Worm (Caenorhabditis elegans) whole organism, L1 larva: ENCODE results near the gene F40F9.10.

Source experiments
- C04F5.9 ChIP-seq: sonication (generic microtip); optimal IDR thresholded peaks from 2 replicates; lab custom pipeline; 2016; ENCODE audit warnings: missing genetic modification characterization, missing compliant biosample characterization
- C34B4.2 ChIP-seq: sonication (generic microtip); optimal IDR thresholded peaks from 2 replicates; lab custom pipeline; 2017; ENCODE audit warnings: mild to moderate bottlenecking, missing genetic modification characterization, missing compliant biosample characterization
- aha-1 ChIP-seq: fragments of 150-350 bp; optimal IDR thresholded peaks from 2 replicates; lab custom pipeline; 2014; ENCODE audit warnings: missing biosample characterization, missing genetic modification characterization
- alr-1 ChIP-seq: fragments of 200-800 bp; sonication (Bioruptor generic); optimal IDR thresholded peaks from 2 replicates; lab custom pipeline; 2018; ENCODE audit warnings: borderline replicate concordance, mild to moderate bottlenecking, missing genetic modification characterization, missing compliant biosample characterization
- ceh-63 ChIP-seq: fragments of 200-800 bp; sonication (Bioruptor generic); optimal IDR thresholded peaks from 2 replicates; lab custom pipeline; 2018; ENCODE audit warnings: mild to moderate bottlenecking, missing genetic modification characterization, missing compliant biosample characterization
- ceh-8 ChIP-seq: fragments of 200-800 bp; sonication (Bioruptor generic); optimal IDR thresholded peaks from 2 replicates; lab custom pipeline; 2018; ENCODE audit warnings: mild to moderate bottlenecking, missing genetic modification characterization, moderate library complexity, missing compliant biosample characterization
- ces-1 ChIP-seq: fragments of 150-350 bp; optimal IDR thresholded peaks from 2 replicates; lab custom pipeline; 2014; ENCODE audit warnings: missing biosample characterization, missing genetic modification reagents, missing genetic modification characterization
- dpl-1 ChIP-seq, 3 experiments: fragments of 150-350 bp in 2 of 3; sonication (generic microtip) in 1 of 3; optimal IDR thresholded peaks; 2 replicates each; lab custom pipeline; 2014 to 2017; ENCODE audit warnings: missing biosample characterization in 3 of 3, missing genetic modification characterization in 3 of 3, missing genetic modification reagents in 3 of 3
- dsc-1 ChIP-seq: sonication (generic microtip); optimal IDR thresholded peaks from 2 replicates; lab custom pipeline; 2016; ENCODE audit warnings: mild to moderate bottlenecking, missing genetic modification characterization, missing compliant biosample characterization
- efl-3 ChIP-seq: fragments of 200-800 bp; sonication (Bioruptor generic); optimal IDR thresholded peaks from 2 replicates; lab custom pipeline; 2018; ENCODE audit warnings: mild to moderate bottlenecking, missing genetic modification characterization, missing compliant biosample characterization
- egl-13 ChIP-seq: sonication (generic microtip); optimal IDR thresholded peaks from 2 replicates; lab custom pipeline; 2016; ENCODE audit warnings: missing genotype, missing genetic modification reagents, missing genetic modification characterization, missing compliant biosample characterization
- egl-27 ChIP-seq, 2 experiments: fragments of 150-350 bp in 1 of 2; sonication (generic microtip); optimal IDR thresholded peaks; 3 replicates each; lab custom pipeline; 2017 to 2018; ENCODE audit warnings: missing biosample characterization in 2 of 2, missing genetic modification characterization in 2 of 2, missing genetic modification reagents in 2 of 2
- elt-2 ChIP-seq: sonication (generic microtip); optimal IDR thresholded peaks from 2 replicates; lab custom pipeline; 2016; ENCODE audit warnings: missing genetic modification characterization, mild to moderate bottlenecking, inconsistent platforms, missing compliant biosample characterization, missing genetic modification reagents
- ets-5 ChIP-seq: fragments of 200-800 bp; sonication (Bioruptor generic); IDR thresholded peaks from 2 replicates; pipeline ENCODE4 v1.3.6; 2022; ENCODE audit warnings: missing genetic modification characterization, missing compliant biosample characterization
- fkh-8 ChIP-seq: sonication (generic microtip); optimal IDR thresholded peaks from 2 replicates; lab custom pipeline; 2016; ENCODE audit warnings: mild to moderate bottlenecking, missing genetic modification characterization, missing compliant biosample characterization
- fos-1 ChIP-seq: fragments of 150-350 bp; optimal IDR thresholded peaks from 2 replicates; lab custom pipeline; 2014; ENCODE audit warnings: missing biosample characterization, missing genetic modification characterization
- hlh-4 ChIP-seq: sonication (generic microtip); optimal IDR thresholded peaks from 2 replicates; lab custom pipeline; 2016; ENCODE audit warnings: mild to moderate bottlenecking, missing genetic modification characterization, missing compliant biosample characterization
- irx-1 ChIP-seq: sonication (generic microtip); optimal IDR thresholded peaks from 2 replicates; lab custom pipeline; 2016; ENCODE audit warnings: missing genetic modification characterization, missing compliant biosample characterization
- isw-1 ChIP-seq: fragments of 200-800 bp; sonication (Bioruptor generic); IDR thresholded peaks from 2 replicates; pipeline ENCODE4 v1.3.6; 2022; ENCODE audit warnings: missing genetic modification characterization, missing compliant biosample characterization
- lin-13 ChIP-seq: fragments of 150-350 bp; optimal IDR thresholded peaks from 2 replicates; lab custom pipeline; 2014; ENCODE audit warnings: missing biosample characterization, missing genetic modification reagents, missing genetic modification characterization
- lin-14 ChIP-seq: fragments of 200-800 bp; sonication (Bioruptor generic); optimal IDR thresholded peaks from 2 replicates; lab custom pipeline; 2018; ENCODE audit warnings: mild to moderate bottlenecking, missing genetic modification characterization, moderate library complexity, missing compliant biosample characterization
- lin-15B ChIP-seq: fragments of 150-350 bp; sonication (generic microtip); optimal IDR thresholded peaks from 3 replicates; lab custom pipeline; 2014; ENCODE audit warnings: missing biosample characterization, missing genetic modification characterization
- mdl-1 ChIP-seq, 2 experiments: fragments of 150-350 bp; optimal IDR thresholded peaks; 2 replicates each; lab custom pipeline; 2014 to 2017; ENCODE audit warnings: missing biosample characterization in 2 of 2, missing genetic modification characterization in 2 of 2, inconsistent platforms in 1 of 2
- mep-1 ChIP-seq: fragments of 150-350 bp; optimal IDR thresholded peaks from 2 replicates; lab custom pipeline; 2014; ENCODE audit warnings: missing biosample characterization, missing genetic modification characterization
- nhr-12 ChIP-seq: sonication (generic microtip); optimal IDR thresholded peaks from 2 replicates; lab custom pipeline; 2017; ENCODE audit warnings: missing biosample characterization, missing genetic modification characterization
- nhr-19 ChIP-seq: fragments of 200-800 bp; sonication (Bioruptor generic); conservative IDR thresholded peaks from 2 replicates; pipeline ENCODE4 v1.3.6; 2022; ENCODE audit warnings: missing genetic modification characterization, missing compliant biosample characterization
- nhr-28 ChIP-seq: fragments of 150-350 bp; optimal IDR thresholded peaks from 2 replicates; lab custom pipeline; 2014; ENCODE audit warnings: missing biosample characterization, missing genetic modification characterization
- nhr-47 ChIP-seq: sonication (generic microtip); optimal IDR thresholded peaks from 2 replicates; lab custom pipeline; 2016; ENCODE audit warnings: mild to moderate bottlenecking, missing genetic modification characterization, moderate library complexity, missing compliant biosample characterization
- nhr-84 ChIP-seq: sonication (generic microtip); optimal IDR thresholded peaks from 2 replicates; lab custom pipeline; 2017; ENCODE audit warnings: missing biosample characterization, missing genetic modification characterization
- nhr-85 ChIP-seq: sonication (generic microtip); peaks from one replicate; lab custom pipeline; 2016; ENCODE audit warnings: missing genetic modification characterization, inconsistent platforms, missing compliant biosample characterization
- pag-3 ChIP-seq: sonication (generic microtip); optimal IDR thresholded peaks from 2 replicates; lab custom pipeline; 2017; ENCODE audit warnings: missing genetic modification characterization, mild to moderate bottlenecking, missing compliant biosample characterization, antibody characterized with exemption, borderline replicate concordance; ENCODE audit not compliant: insufficient read depth
- pax-3 ChIP-seq: fragments of 200-800 bp; sonication (Bioruptor generic); optimal IDR thresholded peaks from 2 replicates; lab custom pipeline; 2018; ENCODE audit warnings: mild to moderate bottlenecking, missing genetic modification characterization, moderate library complexity, missing compliant biosample characterization
- rnt-1 ChIP-seq: sonication (generic microtip); optimal IDR thresholded peaks from 2 replicates; lab custom pipeline; 2016; ENCODE audit warnings: mild to moderate bottlenecking, missing genetic modification characterization, moderate library complexity, missing compliant biosample characterization
- snpc-4 ChIP-seq: fragments of 150-350 bp; optimal IDR thresholded peaks from 2 replicates; lab custom pipeline; 2014; ENCODE audit warnings: missing biosample characterization, missing genetic modification characterization
- snu-23 ChIP-seq: sonication (generic microtip); optimal IDR thresholded peaks from 2 replicates; lab custom pipeline; 2016; ENCODE audit warnings: missing genetic modification characterization, missing compliant biosample characterization
- sox-4 ChIP-seq: sonication (generic microtip); optimal IDR thresholded peaks from 2 replicates; lab custom pipeline; 2016; ENCODE audit warnings: missing genetic modification characterization, missing compliant biosample characterization
- sup-37 ChIP-seq: fragments of 200-800 bp; sonication (Bioruptor generic); optimal IDR thresholded peaks from 2 replicates; lab custom pipeline; 2018; ENCODE audit warnings: mild to moderate bottlenecking, missing genetic modification characterization, missing compliant biosample characterization
- tbx-2 ChIP-seq: sonication (generic microtip); optimal IDR thresholded peaks from 2 replicates; lab custom pipeline; 2016; ENCODE audit warnings: missing genetic modification characterization, missing compliant biosample characterization
- tlp-1 ChIP-seq: fragments of 150-350 bp; optimal IDR thresholded peaks from 2 replicates; lab custom pipeline; 2014; ENCODE audit warnings: missing biosample characterization, missing genetic modification characterization
- unc-130 ChIP-seq: fragments of 150-350 bp; optimal IDR thresholded peaks from 2 replicates; lab custom pipeline; 2017; ENCODE audit warnings: missing biosample characterization, missing genetic modification characterization, inconsistent platforms
- unc-98 ChIP-seq: fragments of 200-800 bp; sonication (Bioruptor generic); IDR thresholded peaks from 2 replicates; pipeline ENCODE4 v1.3.6; 2022; ENCODE audit warnings: missing genetic modification characterization, missing compliant biosample characterization
- zip-4 ChIP-seq: fragments of 200-800 bp; sonication (Bioruptor generic); optimal IDR thresholded peaks from 2 replicates; lab custom pipeline; 2018; ENCODE audit warnings: mild to moderate bottlenecking, missing genetic modification characterization, moderate library complexity, missing compliant biosample characterization

The F40F9.10 gene

ce11 chrV:9712418-9713173 is 836 bp downstream of the F40F9.10 start:
- TF ChIP-seq tbx-2 (tag; lab: Kevin White, UChicago) (no peak), elt-2 (tag; lab: Kevin White, UChicago) (peak; percentile 51), lin-13 (GFP tag; lab: Kevin White, UChicago) (no peak), ces-1 (GFP tag; lab: Kevin White, UChicago) (no peak), mdl-1 (tag; optimal IDR thresholded peaks at IDR 0.05; lab: Kevin White, UChicago) (no peak), ceh-63 (GFP tag; lab: Kevin White, UChicago) (no peak), rnt-1 (tag; lab: Kevin White, UChicago) (no peak)
- TF ChIP-seq, all 84 proteins: peak for 1

- no peak for TF ChIP-seq snu-23
- peak; percentile 71 for TF ChIP-seq elt-2 (tag; lab: Kevin White, UChicago)
These were observed 2.3 kb downstream of the F40F9.10 start for ce11 chrV:9711174-9711573.

ce11 chrV:9709747-9710146 is 3.7 kb downstream of the F40F9.10 start, which contains the start of gene tag-120:
TSS of gene tag-120 (minus strand) at chrV:9709814.
- TF ChIP-seq snpc-4 (tag; lab: Kevin White, UChicago) (no peak), elt-2 (tag; lab: Kevin White, UChicago) (peak; percentile 6)

ce11 chrV:9706592-9706991 is 6.8 kb downstream of the F40F9.10 start:
- TF ChIP-seq alr-1 (tag; lab: Kevin White, UChicago), result no peak
- TF ChIP-seq nhr-47 (tag; lab: Kevin White, UChicago), result no peak
- no peak for TF ChIP-seq tlp-1 (tag; lab: Kevin White, UChicago)
- TF ChIP-seq ceh-63 (GFP tag; lab: Kevin White, UChicago), result no peak
- TF ChIP-seq hlh-4, result no peak

ce11 chrV:9704399-9704798 is 9.0 kb downstream of the F40F9.10 start:
- TF ChIP-seq ets-5, result no peak
- no peak for TF ChIP-seq ceh-8
- no peak for TF ChIP-seq egl-27 (tag; optimal IDR thresholded peaks at IDR 0.05; lab: Kevin White, UChicago)
- TF ChIP-seq nhr-28 (tag; lab: Kevin White, UChicago), result no peak
- TF ChIP-seq dsc-1 (tag; lab: Kevin White, UChicago), result no peak
- TF ChIP-seq mdl-1 (tag; optimal IDR thresholded peaks at IDR 0.05; lab: Kevin White, UChicago), result peak in 1 of 2 experiments; percentile 17
- peak in 2 of 3 experiments; percentile 14 to 35 for TF ChIP-seq dpl-1 (GFP tag; optimal IDR thresholded peaks at IDR 0.05; lab: Kevin White, UChicago)
- no peak for TF ChIP-seq sox-4 (tag; lab: Kevin White, UChicago)
- no peak for TF ChIP-seq nhr-84 (tag; lab: Kevin White, UChicago)
- no peak for TF ChIP-seq egl-13 (tag; lab: Kevin White, UChicago)
- no peak for TF ChIP-seq fos-1 (tag; lab: Kevin White, UChicago)
- TF ChIP-seq fkh-8, result peak; percentile 64
- TF ChIP-seq nhr-12, result no peak
- peak; percentile 61 for TF ChIP-seq snu-23
- TF ChIP-seq unc-98 (GFP tag; lab: Robert Waterston, UW), result no peak
- TF ChIP-seq unc-130 (tag; lab: Kevin White, UChicago), result no peak
- no peak for TF ChIP-seq lin-15B (tag; lab: Kevin White, UChicago)
- peak; percentile 90 for TF ChIP-seq lin-14 (GFP tag; lab: Kevin White, UChicago)
- TF ChIP-seq C04F5.9 (tag; lab: Kevin White, UChicago), result no peak
- TF ChIP-seq nhr-85 (tag; lab: Kevin White, UChicago), result peak; percentile 36
- TF ChIP-seq pax-3 (tag; lab: Kevin White, UChicago), result no peak
- peak; percentile 26; the same call in 1 of the 2 replicates for TF ChIP-seq isw-1
- no peak for TF ChIP-seq alr-1 (tag; lab: Kevin White, UChicago)
- no peak for TF ChIP-seq C34B4.2 (tag; lab: Kevin White, UChicago)
- no peak for TF ChIP-seq elt-2 (tag; lab: Kevin White, UChicago)
- TF ChIP-seq aha-1 (tag; lab: Kevin White, UChicago), result no peak
- TF ChIP-seq irx-1 (tag; lab: Kevin White, UChicago), result no peak
- no peak for TF ChIP-seq sup-37 (GFP tag; lab: Kevin White, UChicago)
- TF ChIP-seq pag-3, result no peak
- no peak for TF ChIP-seq nhr-19 (GFP tag; lab: Robert Waterston, UW)
- TF ChIP-seq zip-4 (GFP tag; lab: Kevin White, UChicago), result no peak
- TF ChIP-seq mep-1 (tag; lab: Kevin White, UChicago), result peak; percentile 61
- no peak for TF ChIP-seq efl-3
